Fruit fly (Drosophila melanogaster) whole organism, pupa: ENCODE results near the gene PolH.

ENCODE experiments used
- CG10348 ChIP-seq: fragments of 200-800 bp; sonication (Bioruptor generic); IDR thresholded peaks from 2 replicates; pipeline ENCODE4 v1.3.6; 2022; ENCODE audit warnings: missing biosample characterization, missing genetic modification characterization
- CG12605 ChIP-seq: fragments of 200-800 bp; sonication (Bioruptor generic); IDR thresholded peaks from 2 replicates; pipeline ENCODE4 v1.3.6; 2022; ENCODE audit warnings: missing biosample characterization, missing genetic modification characterization
- CG13204 ChIP-seq: fragments of 200-800 bp; sonication (Bioruptor generic); optimal IDR thresholded peaks from 2 replicates; lab custom pipeline; 2018; ENCODE audit warnings: missing biosample characterization, mild to moderate bottlenecking, missing genetic modification characterization, moderate library complexity
- CG14655 ChIP-seq: fragments of 200-800 bp; sonication (Bioruptor generic); optimal IDR thresholded peaks from 3 replicates; lab custom pipeline; 2017; ENCODE audit warnings: mild to moderate bottlenecking, missing biosample characterization, missing genetic modification reagents, missing genetic modification characterization
- CG32121 ChIP-seq: fragments of 200-800 bp; sonication (Bioruptor generic); IDR thresholded peaks from 2 replicates; pipeline ENCODE4 v1.3.6; 2022; ENCODE audit warnings: missing biosample characterization, missing genetic modification characterization
- CG4496 ChIP-seq: fragments of 200-800 bp; sonication (Bioruptor generic); IDR thresholded peaks from 3 replicates; pipeline ENCODE4 v1.3.6; 2022; ENCODE audit warnings: missing biosample characterization, missing genetic modification characterization
- CG8159 ChIP-seq: fragments of 200-800 bp; sonication (Bioruptor generic); optimal IDR thresholded peaks from 3 replicates; lab custom pipeline; 2018; ENCODE audit warnings: missing biosample characterization, mild to moderate bottlenecking, missing genetic modification characterization, moderate library complexity
- CG8301 ChIP-seq: fragments of 200-800 bp; sonication (Bioruptor generic); optimal IDR thresholded peaks from 2 replicates; lab custom pipeline; 2018; ENCODE audit warnings: missing biosample characterization, mild to moderate bottlenecking, missing genetic modification characterization
- D1 ChIP-seq: fragments of 200-800 bp; sonication (Bioruptor generic); optimal IDR thresholded peaks from 2 replicates; lab custom pipeline; 2018; ENCODE audit warnings: missing biosample characterization, mild to moderate bottlenecking, missing genetic modification characterization, moderate library complexity
- EcR ChIP-seq: fragments of 200-800 bp; sonication (Bioruptor generic); optimal IDR thresholded peaks from 3 replicates; lab custom pipeline; 2019; ENCODE audit warnings: missing biosample characterization, missing genetic modification characterization, mild to moderate bottlenecking, moderate library complexity, missing genetic modification reagents
- Pif1B ChIP-seq: fragments of 200-800 bp; sonication (Bioruptor generic); optimal IDR thresholded peaks from 3 replicates; lab custom pipeline; 2016; ENCODE audit warnings: missing biosample characterization, missing genetic modification characterization
- Snoo ChIP-seq: fragments of 200-800 bp; sonication (Bioruptor generic); optimal IDR thresholded peaks from 3 replicates; lab custom pipeline; 2017; ENCODE audit warnings: missing biosample characterization, mild to moderate bottlenecking, missing genetic modification characterization, inconsistent platforms
- fd96Ca ChIP-seq: fragments of 200-800 bp; sonication (Bioruptor generic); IDR thresholded peaks from 3 replicates; pipeline ENCODE4 v1.3.6; 2022; ENCODE audit warnings: missing biosample characterization, missing genetic modification characterization
- rn ChIP-seq: fragments of 200-800 bp; sonication (Bioruptor generic); IDR thresholded peaks from 2 replicates; pipeline ENCODE4 v1.3.6; 2022; ENCODE audit warnings: missing biosample characterization, missing genetic modification characterization

DNA sequence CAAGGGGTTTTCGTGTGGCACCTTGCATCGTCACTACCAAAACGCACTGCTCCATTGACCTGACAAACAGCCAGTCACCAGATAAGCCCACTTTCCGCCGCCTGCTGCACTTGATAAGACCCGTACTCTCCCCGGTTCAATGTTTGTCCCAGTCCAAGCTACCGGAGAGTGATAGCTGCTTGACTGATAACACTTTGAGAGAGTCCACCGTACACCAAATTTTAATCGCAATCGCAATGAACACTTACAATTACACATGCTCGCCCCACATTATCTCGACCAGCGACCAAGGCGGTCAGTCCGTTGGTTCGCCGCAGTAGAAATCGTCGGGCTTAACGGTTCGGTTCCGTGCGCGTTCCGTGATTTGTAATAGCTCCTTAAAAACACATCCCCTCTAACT is 30.1 kb upstream of the PolH start, which contains the start of gene P5CS:
- TF ChIP-seq fd96Ca (GFP tag; lab: Robert Waterston, UW), result no peak
- TF ChIP-seq CG13204, result peak; percentile 6
- no peak for TF ChIP-seq rn (GFP tag; lab: Robert Waterston, UW)
- no peak for TF ChIP-seq CG4496 (GFP tag; lab: Robert Waterston, UW)
- no peak for TF ChIP-seq Pif1B (GFP tag; lab: Kevin White, UChicago)
- TF ChIP-seq Snoo (tag; lab: Kevin White, UChicago), result no peak
- no peak for TF ChIP-seq CG12605
- peak; percentile 79 for TF ChIP-seq EcR
- TF ChIP-seq D1 (tag; lab: Kevin White, UChicago), result no peak
- TF ChIP-seq CG14655, result no peak
- no peak for TF ChIP-seq CG8301 (tag; lab: Kevin White, UChicago)
- no peak for TF ChIP-seq CG32121 (GFP tag; lab: Robert Waterston, UW)
- no peak for TF ChIP-seq CG10348 (GFP tag; lab: Robert Waterston, UW)
- TF ChIP-seq CG8159, result no peak
